Worm (Caenorhabditis elegans): ENCODE measurements around the gene best-15.

The best-15 gene

ce11 chrIV:10832148-10832547 is at the start of gene best-15:
Gene best-15 (minus strand): TSS chrIV:10832248.
- TF ChIP-seq dao-5 (tag; optimal IDR thresholded peaks at IDR 0.05), result no peak
- no peak for TF ChIP-seq him-1 (tag; optimal IDR thresholded peaks at IDR 0.05)
- TF ChIP-seq W03F9.2 (tag; optimal IDR thresholded peaks at IDR 0.05), result no peak

- TF ChIP-seq dao-5 (tag; optimal IDR thresholded peaks at IDR 0.05) (no peak), him-1 (tag; optimal IDR thresholded peaks at IDR 0.05) (no peak), W03F9.2 (tag; optimal IDR thresholded peaks at IDR 0.05) (no peak)
Observed at ce11 chrIV:10881230-10881629, 49.2 kb upstream of the best-15 start, which contains the start of gene F13E9.13. Gene F13E9.13 (plus strand): TSS chrIV:10881546.

- no peak for TF ChIP-seq him-1 (tag; optimal IDR thresholded peaks at IDR 0.05)
- TF ChIP-seq W03F9.2 (tag; optimal IDR thresholded peaks at IDR 0.05), result no peak
- TF ChIP-seq dao-5 (tag; optimal IDR thresholded peaks at IDR 0.05), result no peak
Observed at ce11 chrIV:10880264-10880663, 48.2 kb upstream of the best-15 start, which contains the start of gene fipr-15. Gene fipr-15 (plus strand): TSS chrIV:10880564.

ce11 chrIV:10879542-10879941 is 47.5 kb upstream of the best-15 start, which contains the start of gene sdz-13:
Gene sdz-13 (minus strand): TSS chrIV:10879642.
- TF ChIP-seq W03F9.2 (tag; optimal IDR thresholded peaks at IDR 0.05) (no peak), dao-5 (tag; optimal IDR thresholded peaks at IDR 0.05) (no peak), him-1 (tag; optimal IDR thresholded peaks at IDR 0.05) (no peak)

ce11 chrIV:10876844-10877243 is 44.8 kb upstream of the best-15 start, which contains the start of gene fipr-14:
Gene fipr-14 (plus strand): TSS chrIV:10877144.
- TF ChIP-seq W03F9.2 (tag; optimal IDR thresholded peaks at IDR 0.05) (no peak), dao-5 (tag; optimal IDR thresholded peaks at IDR 0.05) (no peak), him-1 (tag; optimal IDR thresholded peaks at IDR 0.05) (no peak)

ce11 chrIV:10874527-10874926 is 42.5 kb upstream of the best-15 start, which contains the start of gene F13E9.12:
Gene F13E9.12 (minus strand): TSS chrIV:10874627.
- TF ChIP-seq W03F9.2 (tag; optimal IDR thresholded peaks at IDR 0.05) (no peak), dao-5 (tag; optimal IDR thresholded peaks at IDR 0.05) (no peak), him-1 (tag; optimal IDR thresholded peaks at IDR 0.05) (no peak)

ce11 chrIV:10870158-10870557 is 38.1 kb upstream of the best-15 start:
- TF ChIP-seq him-1 (tag; optimal IDR thresholded peaks at IDR 0.05) (peak; percentile 1), W03F9.2 (tag; optimal IDR thresholded peaks at IDR 0.05) (no peak)

- TF ChIP-seq W03F9.2 (tag; optimal IDR thresholded peaks at IDR 0.05) (no peak), dao-5 (tag; optimal IDR thresholded peaks at IDR 0.05) (no peak), him-1 (tag; optimal IDR thresholded peaks at IDR 0.05) (no peak)
Observed at ce11 chrIV:10869642-10870041, 37.6 kb upstream of the best-15 start.

- TF ChIP-seq him-1 (tag; optimal IDR thresholded peaks at IDR 0.05) (no peak), W03F9.2 (tag; optimal IDR thresholded peaks at IDR 0.05) (no peak), dao-5 (tag; optimal IDR thresholded peaks at IDR 0.05) (no peak)
Observed at ce11 chrIV:10868629-10869251, 36.7 kb upstream of the best-15 start, which contains the start of gene F13E9.11. Gene F13E9.11 (minus strand): TSS chrIV:10869135.

- TF ChIP-seq dao-5 (tag; optimal IDR thresholded peaks at IDR 0.05) (no peak), him-1 (tag; optimal IDR thresholded peaks at IDR 0.05) (no peak), W03F9.2 (tag; optimal IDR thresholded peaks at IDR 0.05) (no peak)
Observed at ce11 chrIV:10867370-10868146, 35.5 kb upstream of the best-15 start.

- TF ChIP-seq him-1 (tag; optimal IDR thresholded peaks at IDR 0.05), result no peak
- TF ChIP-seq W03F9.2 (tag; optimal IDR thresholded peaks at IDR 0.05), result no peak
- no peak for TF ChIP-seq dao-5 (tag; optimal IDR thresholded peaks at IDR 0.05)
Observed at ce11 chrIV:10864031-10864430, 32.0 kb upstream of the best-15 start, which contains the start of gene nish-1. Gene nish-1 (plus strand): TSS chrIV:10864331.

ce11 chrIV:10861102-10861501 is 29.1 kb upstream of the best-15 start, which contains the start of gene rbm-22:
Gene rbm-22 (plus strand): TSS chrIV:10861402.
- no peak for TF ChIP-seq dao-5 (tag; optimal IDR thresholded peaks at IDR 0.05)
- TF ChIP-seq W03F9.2 (tag; optimal IDR thresholded peaks at IDR 0.05), result no peak
- no peak for TF ChIP-seq him-1 (tag; optimal IDR thresholded peaks at IDR 0.05)

ce11 chrIV:10858300-10859016 is 26.4 kb upstream of the best-15 start, which contains the start of the genes T11G6.2 and hars-1:
Gene T11G6.2 (minus strand): TSS chrIV:10858496.
Gene hars-1 (plus strand): TSS chrIV:10858957.
- TF ChIP-seq W03F9.2 (tag; optimal IDR thresholded peaks at IDR 0.05) (peak; percentile 31), dao-5 (tag; optimal IDR thresholded peaks at IDR 0.05) (no peak), him-1 (tag; optimal IDR thresholded peaks at IDR 0.05) (no peak)
